Fruit fly (Drosophila melanogaster) Kc167 (cell line): ENCODE data around the gene Pex23.

Experiments used
- Myc ChIP-seq: fragments of >200 bp; optimal IDR thresholded peaks from 2 replicates; lab custom pipeline; 2017; ENCODE audit warnings: missing external identifiers
- Sin3A ChIP-seq: fragments of >200 bp; optimal IDR thresholded peaks from 2 replicates; lab custom pipeline; 2018; ENCODE audit warnings: missing external identifiers
- h ChIP-seq: fragments of >200 bp; optimal IDR thresholded peaks from 3 replicates; lab custom pipeline; 2018; ENCODE audit warnings: missing external identifiers
- insv ChIP-seq: fragments of >200 bp; optimal IDR thresholded peaks from 3 replicates; lab custom pipeline; 2018; ENCODE audit warnings: missing external identifiers
- psq ChIP-seq: fragments of >200 bp; optimal IDR thresholded peaks from 2 replicates; lab custom pipeline; 2017; ENCODE audit warnings: missing external identifiers
- ttk ChIP-seq: sonication (Bioruptor generic); optimal IDR thresholded peaks from 2 replicates; lab custom pipeline; 2017; ENCODE audit warnings: missing external identifiers

DNA sequence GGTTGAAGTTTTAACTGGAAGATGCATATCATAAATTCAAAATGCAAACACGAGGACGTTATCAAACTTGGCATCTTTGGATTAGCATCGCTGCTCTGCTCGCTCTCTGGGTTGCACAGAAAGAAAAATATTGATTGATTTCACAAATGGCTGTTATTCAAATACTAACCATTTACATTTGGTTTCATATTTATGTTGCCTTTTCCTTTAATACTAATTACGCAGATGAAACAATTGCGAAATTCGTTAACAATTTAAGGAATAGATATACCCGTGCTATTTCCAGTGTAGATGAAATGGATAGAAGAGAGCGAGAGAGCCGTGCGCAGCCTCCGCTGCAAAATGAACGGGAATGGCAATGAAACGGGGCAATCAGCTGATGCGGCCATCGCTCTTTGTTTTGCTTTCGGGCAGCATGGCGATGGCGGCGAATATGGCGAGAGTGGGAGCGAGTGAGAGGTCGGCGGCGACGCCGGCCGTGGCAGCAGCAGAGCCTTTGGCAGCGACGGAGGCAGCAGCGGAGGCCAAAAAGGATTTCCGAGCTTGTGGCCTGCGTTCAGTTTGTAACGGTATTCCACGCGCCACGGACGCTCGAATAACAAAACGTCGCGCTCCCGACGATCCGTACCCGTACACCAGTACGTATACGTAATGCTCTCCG is 54.3 kb downstream of the Pex23 start, which contains the start of gene rdgC:
- TF ChIP-seq psq (lab: Kevin White, UChicago): no peak
- TF ChIP-seq Sin3A (lab: Kevin White, UChicago): no peak
- TF ChIP-seq insv (lab: Kevin White, UChicago): no peak
- no peak for TF ChIP-seq ttk (lab: Kevin White, UChicago)
- no peak for TF ChIP-seq h (lab: Kevin White, UChicago)
- TF ChIP-seq Myc (lab: Kevin White, UChicago): no peak
